Worm (Caenorhabditis elegans): ENCODE results near the gene mdt-26.

DNA sequence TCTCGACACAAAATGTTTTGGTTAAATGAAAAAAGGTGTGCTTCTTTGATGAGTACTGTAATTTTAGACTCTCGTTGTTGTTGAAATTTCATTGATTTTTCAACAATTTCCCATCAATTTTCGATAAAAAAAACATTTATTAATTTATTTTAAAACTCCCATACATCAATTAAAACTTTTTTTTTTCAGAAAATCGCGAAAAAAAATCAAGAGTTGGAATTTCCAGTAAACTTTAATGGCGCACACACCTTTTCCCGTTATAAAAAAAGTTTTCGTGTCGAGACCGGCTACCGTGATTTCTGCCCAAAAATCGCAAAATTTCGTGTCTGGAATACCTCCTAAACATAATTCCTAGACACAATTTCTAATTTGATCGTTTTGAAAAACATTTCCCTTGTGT, 33.8 kb downstream of the mdt-26 start, which contains the start of gene C25H3.14:
- no peak for TF ChIP-seq dao-5 (tag; optimal IDR thresholded peaks at IDR 0.05)
- TF ChIP-seq him-1 (tag; optimal IDR thresholded peaks at IDR 0.05) = no peak

Measured in whole organism, L4/young adult.